Fruit fly (Drosophila melanogaster) whole organism, embryonic: ENCODE data around the gene Ptp10D.

Experiments used
- Awh ChIP-seq: fragments of 200-800 bp; sonication (Bioruptor generic); IDR thresholded peaks from 2 replicates; pipeline ENCODE4, ENCODE4 v1.3.6; 2022; ENCODE audit warnings: missing biosample characterization, missing genetic modification characterization
- CG1024 ChIP-seq: fragments of 200-800 bp; sonication (Bioruptor generic); IDR thresholded peaks from 2 replicates; pipeline ENCODE4 v1.3.6; 2022; ENCODE audit warnings: missing biosample characterization, missing genetic modification characterization
- CG10543 ChIP-seq: fragments of 200-800 bp; sonication (Bioruptor generic); optimal IDR thresholded peaks from 3 replicates; lab custom pipeline; 2017; ENCODE audit warnings: missing biosample characterization, mild to moderate bottlenecking, missing genetic modification characterization, moderate library complexity
- CG11723 ChIP-seq: fragments of 200-800 bp; sonication (Bioruptor generic); optimal IDR thresholded peaks from 2 replicates; lab custom pipeline; 2017; ENCODE audit warnings: missing biosample characterization, mild to moderate bottlenecking, missing genetic modification characterization
- CG14441 ChIP-seq: fragments of 200-800 bp; sonication (Bioruptor generic); IDR thresholded peaks from 2 replicates; pipeline ENCODE4 v1.3.6; 2022; ENCODE audit warnings: missing biosample characterization, missing genetic modification characterization
- CG14860 ChIP-seq: fragments of 200-800 bp; sonication (Bioruptor generic); IDR thresholded peaks from 3 replicates; pipeline ENCODE4 v1.3.6; 2022; ENCODE audit warnings: missing biosample characterization, missing genetic modification characterization; ENCODE audit not compliant: partially characterized antibody
- CG17612 ChIP-seq: fragments of 200-800 bp; sonication (Bioruptor generic); IDR thresholded peaks from 2 replicates; pipeline ENCODE4 v1.3.6; 2022; ENCODE audit warnings: missing biosample characterization, missing genetic modification characterization
- CG31388 ChIP-seq: fragments of 200-800 bp; sonication (Bioruptor generic); optimal IDR thresholded peaks from 2 replicates; lab custom pipeline; 2016; ENCODE audit warnings: missing biosample characterization, missing genetic modification characterization
- CG32532 ChIP-seq: fragments of 200-800 bp; sonication (Bioruptor generic); IDR thresholded peaks from 2 replicates; pipeline ENCODE4 v1.3.6; 2022; ENCODE audit warnings: missing biosample characterization, missing genetic modification characterization
- CG34224 ChIP-seq: fragments of 200-800 bp; sonication (Bioruptor generic); IDR thresholded peaks from 3 replicates; pipeline ENCODE4 v1.3.6; 2022; ENCODE audit warnings: missing biosample characterization, missing genetic modification characterization; ENCODE audit not compliant: partially characterized antibody
- CG4360 ChIP-seq: fragments of 200-800 bp; sonication (Bioruptor generic); IDR thresholded peaks from 2 replicates; pipeline ENCODE4 v1.3.6; 2022; ENCODE audit warnings: missing biosample characterization, missing genetic modification characterization
- CG6254 ChIP-seq: fragments of 200-800 bp; sonication (Bioruptor generic); optimal IDR thresholded peaks from 3 replicates; lab custom pipeline; 2017; ENCODE audit warnings: mild to moderate bottlenecking, missing biosample characterization, missing genetic modification reagents, missing genetic modification characterization
- CG6854 ChIP-seq: fragments of 200-800 bp; sonication (Bioruptor generic); optimal IDR thresholded peaks from 3 replicates; lab custom pipeline; 2017; ENCODE audit warnings: missing biosample characterization, mild to moderate bottlenecking, missing genetic modification characterization
- CG8388 ChIP-seq: fragments of 200-800 bp; sonication (Bioruptor generic); optimal IDR thresholded peaks from 2 replicates; lab custom pipeline; 2019; ENCODE audit warnings: missing biosample characterization, mild to moderate bottlenecking, missing genetic modification characterization, moderate library complexity
- CTCF ChIP-seq: fragments of 200-800 bp; sonication (Bioruptor generic); optimal IDR thresholded peaks from 2 replicates; lab custom pipeline; 2017; ENCODE audit warnings: missing biosample characterization, mild to moderate bottlenecking, missing genetic modification characterization, moderate library complexity
- Doc3 ChIP-seq: fragments of 200-800 bp; sonication (Bioruptor generic); IDR thresholded peaks from 3 replicates; pipeline ENCODE4 v1.3.6; 2022; ENCODE audit warnings: missing biosample characterization, missing genetic modification characterization; ENCODE audit not compliant: partially characterized antibody
- Dp ChIP-seq: fragments of 200-800 bp; sonication (Bioruptor generic); optimal IDR thresholded peaks from 2 replicates; lab custom pipeline; 2018; ENCODE audit warnings: missing biosample characterization, mild to moderate bottlenecking, missing genetic modification characterization, moderate library complexity
- Eip74EF ChIP-seq, 2 experiments: fragments of 200-800 bp in 1 of 2; fragments of >200 bp in 1 of 2; sonication (Bioruptor generic) in 1 of 2; optimal IDR thresholded peaks; 2 replicates each; lab custom pipeline; 2017 to 2019; ENCODE audit warnings: missing biosample characterization in 2 of 2, missing genetic modification characterization in 2 of 2, mild to moderate bottlenecking in 1 of 2, moderate library complexity in 1 of 2
- Gsc ChIP-seq: fragments of 200-800 bp; sonication (Bioruptor generic); IDR thresholded peaks from 2 replicates; pipeline ENCODE4 v1.3.6; 2022; ENCODE audit warnings: missing biosample characterization, missing genetic modification characterization
- HHEX ChIP-seq: fragments of 200-800 bp; sonication (Bioruptor generic); optimal IDR thresholded peaks from 3 replicates; lab custom pipeline; 2017; ENCODE audit warnings: missing biosample characterization, mild to moderate bottlenecking, missing genetic modification characterization, missing genetic modification reagents
- Lim3 ChIP-seq: fragments of 200-800 bp; sonication (Bioruptor generic); IDR thresholded peaks from 2 replicates; pipeline ENCODE4 v1.3.6; 2022; ENCODE audit warnings: missing biosample characterization, missing genetic modification characterization
- Neu2 ChIP-seq: fragments of 200-800 bp; sonication (Bioruptor generic); optimal IDR thresholded peaks from 3 replicates; lab custom pipeline; 2016; ENCODE audit warnings: missing biosample characterization, missing genetic modification characterization, borderline replicate concordance
- Nf-YB ChIP-seq: fragments of 200-800 bp; sonication (Bioruptor generic); optimal IDR thresholded peaks from 3 replicates; lab custom pipeline; 2019; ENCODE audit warnings: missing biosample characterization, mild to moderate bottlenecking, missing genetic modification characterization, moderate library complexity
- Rfx ChIP-seq: fragments of 200-800 bp; sonication (Bioruptor generic); IDR thresholded peaks from 2 replicates; pipeline ENCODE4 v1.3.6; 2022; ENCODE audit warnings: missing biosample characterization, missing genetic modification characterization
- Sin3A ChIP-seq: fragments of >200 bp; optimal IDR thresholded peaks from 2 replicates; lab custom pipeline; 2018
- aop ChIP-seq: fragments of 200-800 bp; sonication (Bioruptor generic); IDR thresholded peaks from 2 replicates; pipeline ENCODE4 v1.3.6; 2022; ENCODE audit warnings: missing biosample characterization, missing genetic modification characterization
- ara ChIP-seq: fragments of 200-800 bp; sonication (Bioruptor generic); IDR thresholded peaks from 2 replicates; pipeline ENCODE4 v1.3.6; 2022; ENCODE audit warnings: missing biosample characterization, missing genetic modification characterization
- cato ChIP-seq: fragments of 200-800 bp; sonication (Bioruptor generic); optimal IDR thresholded peaks from 2 replicates; lab custom pipeline; 2016; ENCODE audit warnings: missing biosample characterization, missing genetic modification characterization, borderline replicate concordance
- caup ChIP-seq: fragments of 200-800 bp; sonication (Bioruptor generic); optimal IDR thresholded peaks from 3 replicates; lab custom pipeline; 2017; ENCODE audit warnings: missing biosample characterization, mild to moderate bottlenecking, missing genetic modification characterization, moderate library complexity; ENCODE audit not compliant: severe bottlenecking
- chn ChIP-seq: fragments of 200-800 bp; sonication (Bioruptor generic); optimal IDR thresholded peaks from 2 replicates; lab custom pipeline; 2016; ENCODE audit warnings: missing biosample characterization, missing genetic modification characterization
- dpn ChIP-seq, 2 experiments: fragments of 200-800 bp; sonication (Bioruptor generic); optimal IDR thresholded peaks; 3 replicates each; lab custom pipeline; 2016; ENCODE audit warnings: missing biosample characterization in 2 of 2, missing genetic modification characterization in 2 of 2
- ftz-f1 ChIP-seq: fragments of 200-800 bp; sonication (Bioruptor generic); optimal IDR thresholded peaks from 2 replicates; lab custom pipeline; 2016; ENCODE audit warnings: missing biosample characterization, missing genetic modification characterization
- gsb ChIP-seq: fragments of 200-800 bp; sonication (Bioruptor generic); IDR thresholded peaks from 2 replicates; pipeline ENCODE4 v1.3.6; 2022; ENCODE audit warnings: missing biosample characterization, missing genetic modification characterization
- ham ChIP-seq: fragments of 200-800 bp; sonication (Bioruptor generic); IDR thresholded peaks from 2 replicates; pipeline ENCODE4 v1.3.6; 2022; ENCODE audit warnings: missing biosample characterization, missing genetic modification characterization
- hbn ChIP-seq: fragments of 200-800 bp; sonication (Bioruptor generic); IDR thresholded peaks from 2 replicates; pipeline ENCODE4 v1.3.6; 2022; ENCODE audit warnings: missing biosample characterization, missing genetic modification characterization; ENCODE audit not compliant: partially characterized antibody
- insv ChIP-seq, 2 experiments: fragments of 200-800 bp; sonication (Bioruptor generic); optimal IDR thresholded peaks; 3 replicates each; lab custom pipeline; 2016 to 2018; ENCODE audit warnings: missing biosample characterization in 2 of 2, missing genetic modification characterization in 2 of 2
- jigr1 ChIP-seq: fragments of 200-800 bp; sonication (Bioruptor generic); IDR thresholded peaks from 3 replicates; pipeline ENCODE4 v1.3.6; 2022; ENCODE audit warnings: missing biosample characterization, missing genetic modification characterization
- luna ChIP-seq: fragments of 200-800 bp; sonication (Bioruptor generic); optimal IDR thresholded peaks from 2 replicates; lab custom pipeline; 2016; ENCODE audit warnings: missing biosample characterization, missing genetic modification characterization
- mirr ChIP-seq: fragments of 200-800 bp; sonication (Bioruptor generic); optimal IDR thresholded peaks from 3 replicates; lab custom pipeline; 2018; ENCODE audit warnings: missing biosample characterization, mild to moderate bottlenecking, missing genetic modification characterization
- oc ChIP-seq: fragments of 200-800 bp; sonication (Bioruptor generic); optimal IDR thresholded peaks from 2 replicates; lab custom pipeline; 2018; ENCODE audit warnings: missing biosample characterization, mild to moderate bottlenecking, missing genetic modification characterization, moderate library complexity
- org-1 ChIP-seq: fragments of 200-800 bp; sonication (Bioruptor generic); optimal IDR thresholded peaks from 2 replicates; lab custom pipeline; 2017; ENCODE audit warnings: missing biosample characterization, missing genetic modification characterization
- pfk ChIP-seq: fragments of 200-800 bp; sonication (Bioruptor generic); optimal IDR thresholded peaks from 2 replicates; lab custom pipeline; 2018; ENCODE audit warnings: missing biosample characterization, mild to moderate bottlenecking, missing genetic modification characterization, moderate library complexity
- pnt ChIP-seq: fragments of 200-800 bp; sonication (Bioruptor generic); optimal IDR thresholded peaks from 3 replicates; lab custom pipeline; 2016; ENCODE audit warnings: missing biosample characterization, missing genetic modification characterization
- row ChIP-seq: fragments of 200-800 bp; sonication (Bioruptor generic); IDR thresholded peaks from 3 replicates; pipeline ENCODE4 v1.3.6; 2022; ENCODE audit warnings: missing biosample characterization, missing genetic modification characterization
- shn ChIP-seq: fragments of 200-800 bp; sonication (Bioruptor generic); optimal IDR thresholded peaks from 3 replicates; lab custom pipeline; 2016; ENCODE audit warnings: missing biosample characterization, missing genetic modification characterization
- stwl ChIP-seq: fragments of 200-800 bp; sonication (Bioruptor generic); optimal IDR thresholded peaks from 3 replicates; lab custom pipeline; 2018; ENCODE audit warnings: missing biosample characterization, mild to moderate bottlenecking, missing genetic modification characterization, moderate library complexity
- trem ChIP-seq: fragments of 200-800 bp; optimal IDR thresholded peaks from 3 replicates; lab custom pipeline; 2019; ENCODE audit warnings: missing biosample characterization, mild to moderate bottlenecking, missing genetic modification characterization, moderate library complexity
- ttk ChIP-seq: fragments of 200-800 bp; sonication (Bioruptor generic); IDR thresholded peaks from 2 replicates; pipeline ENCODE4 v2.1.2; 2022; ENCODE audit warnings: missing biosample characterization, missing genetic modification characterization
- twi ChIP-seq: fragments of 200-800 bp; optimal IDR thresholded peaks from 2 replicates; lab custom pipeline; 2019; ENCODE audit warnings: missing biosample characterization, mild to moderate bottlenecking, missing genetic modification characterization, moderate library complexity
- tx ChIP-seq: fragments of 200-800 bp; sonication (Bioruptor generic); optimal IDR thresholded peaks from 2 replicates; lab custom pipeline; 2016; ENCODE audit warnings: missing biosample characterization, missing genetic modification characterization
- vnd ChIP-seq: fragments of 200-800 bp; sonication (Bioruptor generic); IDR thresholded peaks from 3 replicates; pipeline ENCODE4 v1.3.6; 2022; ENCODE audit warnings: missing biosample characterization, missing genetic modification characterization; ENCODE audit not compliant: partially characterized antibody
- zen ChIP-seq: fragments of 200-800 bp; sonication (Bioruptor generic); optimal IDR thresholded peaks from 3 replicates; lab custom pipeline; 2018; ENCODE audit warnings: missing biosample characterization, mild to moderate bottlenecking, missing genetic modification characterization, moderate library complexity

The Ptp10D gene

dm6 chrX:11660476-11660875 lies 38.7 kb downstream of the Ptp10D start (continued):
- TF ChIP-seq vnd = no peak
- TF ChIP-seq ara = peak; percentile 40; the same call in 1 of the 2 replicates
- no peak for TF ChIP-seq hbn (GFP tag; lab: Robert Waterston, UW)
- no peak for TF ChIP-seq Gsc
- no peak for TF ChIP-seq pfk
- TF ChIP-seq Sin3A (lab: Kevin White, UChicago) = no peak
- no peak for TF ChIP-seq jigr1 (GFP tag; lab: Robert Waterston, UW)
- peak; percentile 11 for TF ChIP-seq caup (GFP tag; lab: Kevin White, UChicago)
- no peak for TF ChIP-seq ftz-f1 (GFP tag; lab: Kevin White, UChicago)
- TF ChIP-seq tx (GFP tag; lab: Kevin White, UChicago) = no peak
- no peak for TF ChIP-seq zen (tag; lab: Kevin White, UChicago)
- TF ChIP-seq luna = no peak
- TF ChIP-seq Rfx (GFP tag; lab: Robert Waterston, UW) = no peak; the same call in 1 of the 2 replicates
- no peak for TF ChIP-seq ttk (GFP tag; lab: Robert Waterston, UW)
- no peak for TF ChIP-seq mirr (GFP tag; lab: Kevin White, UChicago)
- TF ChIP-seq chn (GFP tag; lab: Kevin White, UChicago) = no peak
- TF ChIP-seq stwl (tag; lab: Kevin White, UChicago) = no peak
- 0 out of 2 replicates have a peak, but pooled peaks have one; percentile 31 for TF ChIP-seq CG14441 (GFP tag; lab: Robert Waterston, UW)
- TF ChIP-seq pnt = no peak
- no peak for TF ChIP-seq Nf-YB (GFP tag; lab: Kevin White, UChicago)
- no peak for TF ChIP-seq shn (GFP tag; lab: Kevin White, UChicago)
- TF ChIP-seq CG4360 (GFP tag; lab: Robert Waterston, UW) = no peak
- peak; percentile 52 for TF ChIP-seq oc (tag; lab: Kevin White, UChicago)
- TF ChIP-seq Lim3 (GFP tag; lab: Robert Waterston, UW) = no peak
- peak; percentile 3 for TF ChIP-seq CTCF (GFP tag; lab: Kevin White, UChicago)
- TF ChIP-seq CG1024 (GFP tag; lab: Robert Waterston, UW) = no peak
- TF ChIP-seq Doc3 = no peak
- TF ChIP-seq CG10543 (GFP tag; lab: Kevin White, UChicago) = no peak
- no peak for TF ChIP-seq CG31388
- TF ChIP-seq ham (GFP tag; lab: Robert Waterston, UW) = no peak
- TF ChIP-seq HHEX = peak; percentile 36
- TF ChIP-seq CG11723 (GFP tag; lab: Kevin White, UChicago) = peak; percentile 18
- peak; percentile 29 for TF ChIP-seq org-1 (GFP tag; lab: Kevin White, UChicago)
- TF ChIP-seq row (GFP tag; lab: Robert Waterston, UW) = no peak
- peak in 1 of 2 experiments; percentile 12 for TF ChIP-seq dpn (GFP tag; optimal IDR thresholded peaks at IDR 0.05; lab: Kevin White, UChicago)
- TF ChIP-seq Dp (GFP tag; lab: Kevin White, UChicago) = no peak
- TF ChIP-seq CG6254 (GFP tag; lab: Kevin White, UChicago) = no peak
- no peak for TF ChIP-seq CG17612
- TF ChIP-seq CG34224 (GFP tag; lab: Robert Waterston, UW) = no peak
- TF ChIP-seq trem (tag; lab: Kevin White, UChicago) = no peak
- TF ChIP-seq gsb (GFP tag; lab: Robert Waterston, UW) = no peak
- TF ChIP-seq Eip74EF (GFP tag; optimal IDR thresholded peaks at IDR 0.05; lab: Kevin White, UChicago) = peak in 1 of 2 experiments; percentile 11
- no peak for TF ChIP-seq CG14860 (GFP tag; lab: Robert Waterston, UW)
- TF ChIP-seq CG6854 (GFP tag; lab: Kevin White, UChicago) = no peak
- TF ChIP-seq insv (GFP tag; optimal IDR thresholded peaks at IDR 0.05; lab: Kevin White, UChicago) = no peak
- peak; percentile 67; the same call in 1 of the 2 replicates for TF ChIP-seq Awh (GFP tag; lab: Robert Waterston, UW)
- no peak for TF ChIP-seq twi (tag; lab: Kevin White, UChicago)
- TF ChIP-seq cato (GFP tag; lab: Kevin White, UChicago) = no peak
- no peak for TF ChIP-seq CG32532 (GFP tag; lab: Robert Waterston, UW)
- peak; percentile 1 for TF ChIP-seq CG8388 (GFP tag; lab: Kevin White, UChicago)
- TF ChIP-seq Neu2 (GFP tag; lab: Kevin White, UChicago) = no peak
- no peak for TF ChIP-seq aop (GFP tag; lab: Robert Waterston, UW)
